Fruit fly (Drosophila melanogaster): ENCODE results near the gene CG3349.
A peak's percentile ranks its signal among the peaks of the same experiment; 100 is the strongest.

CG3349 gene

dm6 chr3L:14974952-14975351, 4.5 kb upstream of the CG3349 start:
- TF ChIP-seq tai (GFP tag; optimal IDR thresholded peaks at IDR 0.05) (no peak), Dif (GFP tag; optimal IDR thresholded peaks at IDR 0.05; ENCODE audit: partially characterized antibody) (no peak)

dm6 chr3L:14976026-14976425, 3.4 kb upstream of the CG3349 start:
- TF ChIP-seq Rel (GFP tag; optimal IDR thresholded peaks at IDR 0.05) (no peak), Rel (tag; optimal IDR thresholded peaks at IDR 0.05) (no peak), lola (GFP tag; optimal IDR thresholded peaks at IDR 0.05) (no peak), psq (GFP tag; optimal IDR thresholded peaks at IDR 0.05) (no peak), HLH106 (tag; optimal IDR thresholded peaks at IDR 0.05) (no peak), Dfd (GFP tag; optimal IDR thresholded peaks at IDR 0.05) (no peak), Hnf4 (GFP tag; optimal IDR thresholded peaks at IDR 0.05) (no peak)

dm6 chr3L:14977536-14978495, 1.6 kb upstream of the CG3349 start:
- TF ChIP-seq sv (GFP tag; optimal IDR thresholded peaks at IDR 0.05) = no peak
- TF ChIP-seq ey (GFP tag; optimal IDR thresholded peaks at IDR 0.05) = peak; percentile 28
- no peak for TF ChIP-seq sage (GFP tag; optimal IDR thresholded peaks at IDR 0.05)
- no peak for TF ChIP-seq Hnf4 (GFP tag; optimal IDR thresholded peaks at IDR 0.05)
- no peak for TF ChIP-seq Jra (GFP tag; optimal IDR thresholded peaks at IDR 0.05)
- peak; percentile 40 for TF ChIP-seq dmrt93B (GFP tag; optimal IDR thresholded peaks at IDR 0.05)
- peak; percentile 76 for TF ChIP-seq fru (GFP tag; optimal IDR thresholded peaks at IDR 0.05)
- TF ChIP-seq Dif (GFP tag; optimal IDR thresholded peaks at IDR 0.05; ENCODE audit: partially characterized antibody) = no peak
- peak; percentile 50 for TF ChIP-seq HLH106 (tag; optimal IDR thresholded peaks at IDR 0.05)
- TF ChIP-seq lola (GFP tag; optimal IDR thresholded peaks at IDR 0.05) = no peak
- no peak for TF ChIP-seq Abd-B (GFP tag; optimal IDR thresholded peaks at IDR 0.05)
- no peak for TF ChIP-seq N (GFP tag; optimal IDR thresholded peaks at IDR 0.05)
- no peak for TF ChIP-seq usp (GFP tag; optimal IDR thresholded peaks at IDR 0.05)
- TF ChIP-seq dsf (GFP tag; optimal IDR thresholded peaks at IDR 0.05; ENCODE audit: borderline replicate concordance) = no peak
- TF ChIP-seq tai (GFP tag; optimal IDR thresholded peaks at IDR 0.05) = peak; percentile 12
- TF ChIP-seq Hr78 (GFP tag; optimal IDR thresholded peaks at IDR 0.05) = no peak
- TF ChIP-seq foxo (GFP tag; optimal IDR thresholded peaks at IDR 0.05) = peak in 1 of 2 experiments; percentile 59
- TF ChIP-seq GATAd (GFP tag; optimal IDR thresholded peaks at IDR 0.05) = peak; percentile 17
- TF ChIP-seq h (GFP tag; optimal IDR thresholded peaks at IDR 0.05) = peak; percentile 17
- TF ChIP-seq brk (GFP tag; optimal IDR thresholded peaks at IDR 0.05) = no peak
- TF ChIP-seq pan (optimal IDR thresholded peaks at IDR 0.05) = no peak
- no peak for TF ChIP-seq OdsH (GFP tag; optimal IDR thresholded peaks at IDR 0.05)
- TF ChIP-seq woc (GFP tag; optimal IDR thresholded peaks at IDR 0.05) = peak; percentile 29
- no peak for TF ChIP-seq CG32264 (GFP tag; optimal IDR thresholded peaks at IDR 0.05)
- no peak for TF ChIP-seq dl (GFP tag; optimal IDR thresholded peaks at IDR 0.05; ENCODE audit: insufficient read depth in 1 of 2, partially characterized antibody in 2 of 2)
- TF ChIP-seq rgr (GFP tag; optimal IDR thresholded peaks at IDR 0.05) = peak; percentile 20
- no peak for TF ChIP-seq jim (GFP tag; optimal IDR thresholded peaks at IDR 0.05)
- no peak for TF ChIP-seq Vsx2 (GFP tag; optimal IDR thresholded peaks at IDR 0.05; ENCODE audit: partially characterized antibody)
- no peak for TF ChIP-seq br (GFP tag; optimal IDR thresholded peaks at IDR 0.05)
- no peak for TF ChIP-seq CG9705 (GFP tag; optimal IDR thresholded peaks at IDR 0.05)
- TF ChIP-seq Hr83 (GFP tag; optimal IDR thresholded peaks at IDR 0.05; ENCODE audit: poor library complexity, severe bottlenecking) = no peak
- TF ChIP-seq Rel (GFP tag; optimal IDR thresholded peaks at IDR 0.05) = no peak
- TF ChIP-seq Rel (tag; optimal IDR thresholded peaks at IDR 0.05) = no peak
- TF ChIP-seq psq (GFP tag; optimal IDR thresholded peaks at IDR 0.05) = peak; percentile 80
- TF ChIP-seq Sp1 (GFP tag; optimal IDR thresholded peaks at IDR 0.05) = peak; percentile 58
- TF ChIP-seq Mio (GFP tag; optimal IDR thresholded peaks at IDR 0.05) = no peak
- no peak for TF ChIP-seq CrebA (GFP tag; optimal IDR thresholded peaks at IDR 0.05; ENCODE audit: borderline replicate concordance)
- no peak for TF ChIP-seq Dfd (GFP tag; optimal IDR thresholded peaks at IDR 0.05)
- no peak for TF ChIP-seq Myc (optimal IDR thresholded peaks at IDR 0.05)
